Worm (Caenorhabditis elegans): ENCODE measurements around the gene memi-1.

Gene memi-1

DNA sequence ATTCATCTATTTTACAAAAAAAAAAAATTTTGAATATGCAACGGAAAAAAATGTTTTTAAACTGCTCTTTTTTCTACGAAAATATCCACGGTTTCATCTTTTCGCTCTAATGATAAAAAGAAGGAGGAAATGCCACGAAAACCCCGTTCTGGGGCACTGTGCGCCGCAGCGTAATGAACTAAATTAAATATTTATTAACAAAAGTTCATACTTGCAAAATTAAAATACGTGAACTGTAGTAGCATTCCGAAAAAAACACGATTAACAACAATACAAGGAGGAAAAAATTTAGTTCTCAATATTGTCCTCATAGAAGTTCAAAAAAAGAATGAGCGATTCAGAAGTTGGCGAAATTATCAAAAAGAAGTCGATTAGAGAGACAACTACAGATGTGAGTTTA lies 29.2 kb upstream of the memi-1 start, which contains the start of gene R11E3.1 (continued):
- TF ChIP-seq vab-15 (tag; optimal IDR thresholded peaks at IDR 0.05), result no peak

DNA sequence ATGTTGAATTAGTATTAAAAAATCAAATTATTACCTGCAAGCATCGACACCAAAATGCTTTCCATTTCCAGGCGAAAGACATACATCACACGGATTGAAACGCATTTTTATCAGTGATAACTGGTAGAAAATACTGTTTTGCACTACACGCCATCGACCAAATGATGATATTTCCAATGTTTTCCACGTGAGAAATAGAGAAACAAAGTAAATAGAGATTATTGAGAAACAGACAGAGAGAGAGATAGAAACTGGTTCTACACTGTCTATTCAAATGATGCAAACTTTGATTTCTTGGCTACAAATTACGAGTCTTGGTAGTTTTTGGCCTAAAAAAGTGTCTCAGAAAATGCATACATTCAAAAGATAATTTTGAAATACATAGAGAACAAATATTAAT lies 28.1 kb upstream of the memi-1 start, which contains the start of gene nhr-104:
Gene nhr-104 (minus strand): TSS at position 361 of the 400 bp plus-strand sequence.
- TF ChIP-seq nhr-90 (tag; optimal IDR thresholded peaks at IDR 0.05; ENCODE audit: poor library complexity) (peak; percentile 47), ceh-82 (tag; optimal IDR thresholded peaks at IDR 0.05) (peak in 1 of 3 experiments; percentile 7), nhr-71 (tag; optimal IDR thresholded peaks at IDR 0.05) (no peak), pqm-1 (tag; optimal IDR thresholded peaks at IDR 0.05) (no peak), egl-13 (tag; optimal IDR thresholded peaks at IDR 0.05) (no peak), mdl-1 (tag; optimal IDR thresholded peaks at IDR 0.05) (peak in 1 of 2 experiments; percentile 13), ets-5 (GFP tag; IDR thresholded peaks at IDR 0.05) (no peak), nhr-76 (tag; optimal IDR thresholded peaks at IDR 0.05) (no peak), mef-2 (tag; optimal IDR thresholded peaks at IDR 0.05) (no peak), elt-3 (tag; optimal IDR thresholded peaks at IDR 0.05) (peak in 3 of 6 experiments; percentile 40 to 73 (median 41)), efl-1 (optimal IDR thresholded peaks at IDR 0.05) (peak; percentile 20 to 49), efl-1 (GFP tag; optimal IDR thresholded peaks at IDR 0.05 in 1 of 2) (peak in 1 of 2 experiments; percentile 3), unc-30 (tag; optimal IDR thresholded peaks at IDR 0.05) (no peak), grh-1 (GFP tag; IDR thresholded peaks at IDR 0.05) (peak; percentile 87), sox-4 (tag; optimal IDR thresholded peaks at IDR 0.05) (no peak), unc-62 (GFP tag; optimal IDR thresholded peaks at IDR 0.05) (no peak), C34B4.2 (tag; optimal IDR thresholded peaks at IDR 0.05) (no peak), snu-23 (GFP tag; optimal IDR thresholded peaks at IDR 0.05) (peak; percentile 61), pax-3 (tag; optimal IDR thresholded peaks at IDR 0.05) (no peak), ceh-63 (GFP tag; optimal IDR thresholded peaks at IDR 0.05) (no peak), skn-1 (tag; optimal IDR thresholded peaks at IDR 0.05) (peak; percentile 96), rnt-1 (tag; optimal IDR thresholded peaks at IDR 0.05) (no peak), Y116A8C.19 (tag; optimal IDR thresholded peaks at IDR 0.05; ENCODE audit: borderline replicate concordance) (no peak), mep-1 (tag; optimal IDR thresholded peaks at IDR 0.05) (peak; percentile 48), aha-1 (tag; optimal IDR thresholded peaks at IDR 0.05) (no peak), lsy-2 (tag; optimal IDR thresholded peaks at IDR 0.05) (peak; percentile 30 to 63), elt-2 (tag; optimal IDR thresholded peaks at IDR 0.05) (peak; percentile 45), nhr-77 (tag; optimal IDR thresholded peaks at IDR 0.05) (peak; percentile 15), fkh-4 (tag; optimal IDR thresholded peaks at IDR 0.05; ENCODE audit: borderline replicate concordance) (no peak), zip-4 (GFP tag; optimal IDR thresholded peaks at IDR 0.05) (no peak), aly-2 (tag; optimal IDR thresholded peaks at IDR 0.05) (no peak), nhr-19 (GFP tag; conservative IDR thresholded peaks at IDR 0.05) (no peak; the same call in 1 of the 2 replicates), lin-39 (tag; optimal IDR thresholded peaks at IDR 0.05) (no peak), blmp-1 (tag; optimal IDR thresholded peaks at IDR 0.05) (peak; percentile 31), hlh-17 (GFP tag; optimal IDR thresholded peaks at IDR 0.05; ENCODE audit: borderline replicate concordance) (no peak), lin-35 (GFP tag; optimal IDR thresholded peaks at IDR 0.05) (peak in 1 of 2 experiments; percentile 74), irx-1 (tag; optimal IDR thresholded peaks at IDR 0.05) (no peak), vab-15 (tag; optimal IDR thresholded peaks at IDR 0.05) (no peak), nhr-84 (tag; optimal IDR thresholded peaks at IDR 0.05) (no peak), nhr-85 (tag) (peak; percentile 85), dpl-1 (GFP tag; optimal IDR thresholded peaks at IDR 0.05) (peak in 1 of 3 experiments; percentile 42), sup-37 (GFP tag; optimal IDR thresholded peaks at IDR 0.05) (no peak), isw-1 (GFP tag; IDR thresholded peaks at IDR 0.05) (no peak), C04F5.9 (tag; optimal IDR thresholded peaks at IDR 0.05) (no peak), sptf-1 (tag; optimal IDR thresholded peaks at IDR 0.05) (no peak), ztf-11 (tag; optimal IDR thresholded peaks at IDR 0.05) (no peak), swsn-7 (tag; optimal IDR thresholded peaks at IDR 0.05) (no peak), pag-3 (tag; optimal IDR thresholded peaks at IDR 0.05; ENCODE audit: borderline replicate concordance, insufficient read depth) (peak; percentile 47), tbx-2 (tag; optimal IDR thresholded peaks at IDR 0.05) (peak; percentile 30), nhr-47 (tag; optimal IDR thresholded peaks at IDR 0.05) (no peak)
